Worm (Caenorhabditis elegans): ENCODE data around the gene C17H12.8.

Gene C17H12.8

ce11 chrIV:6829902-6830301, 11.4 kb downstream of the C17H12.8 start, which contains the start of gene H20E11.1:
H20E11.1 (plus strand) TSS chrIV:6830145.
- TF ChIP-seq nhr-90 (tag; optimal IDR thresholded peaks at IDR 0.05) (no peak), nhr-80 (tag; optimal IDR thresholded peaks at IDR 0.05) (peak; percentile 29)

- TF ChIP-seq attf-3 (GFP tag; conservative IDR thresholded peaks at IDR 0.05) (no peak), pbrm-1 (GFP tag; IDR thresholded peaks at IDR 0.05) (no peak), C17E4.6 (GFP tag; IDR thresholded peaks at IDR 0.05) (no peak), nhr-179 (tag; optimal IDR thresholded peaks at IDR 0.05) (no peak), akir-1 (GFP tag; optimal IDR thresholded peaks at IDR 0.05) (no peak), Y67H2A.10 (GFP tag; conservative IDR thresholded peaks at IDR 0.05) (no peak), lsl-1 (GFP tag; optimal IDR thresholded peaks at IDR 0.05) (no peak), unc-62 (GFP tag; optimal IDR thresholded peaks at IDR 0.05) (no peak), dpff-1 (tag; optimal IDR thresholded peaks at IDR 0.05) (no peak), snpc-3.4 (tag; optimal IDR thresholded peaks at IDR 0.05) (no peak), ztf-28 (GFP tag; IDR thresholded peaks at IDR 0.05) (no peak), F22D6.2 (tag; optimal IDR thresholded peaks at IDR 0.05) (no peak), attf-5 (GFP tag; optimal IDR thresholded peaks at IDR 0.05) (no peak), lir-1 (GFP tag; conservative IDR thresholded peaks at IDR 0.05) (no peak), lin-26 (GFP tag; IDR thresholded peaks at IDR 0.05) (no peak), T26A5.8 (tag; optimal IDR thresholded peaks at IDR 0.05) (no peak), C06A6.2 (GFP tag; conservative IDR thresholded peaks at IDR 0.05) (no peak), B0261.1 (tag; optimal IDR thresholded peaks at IDR 0.05) (no peak)
These were observed 13.7 kb downstream of the C17H12.8 start for ce11 chrIV:6832194-6832593.

- no peak for TF ChIP-seq dpff-1 (tag; optimal IDR thresholded peaks at IDR 0.05)
- no peak for TF ChIP-seq rcor-1 (GFP tag; IDR thresholded peaks at IDR 0.05)
- TF ChIP-seq madf-10 (tag; optimal IDR thresholded peaks at IDR 0.05) = no peak
- TF ChIP-seq aptf-2 (GFP tag; conservative IDR thresholded peaks at IDR 0.05) = no peak
- no peak for TF ChIP-seq Y56A3A.18 (GFP tag; IDR thresholded peaks at IDR 0.05)
- no peak for TF ChIP-seq zfh-2 (GFP tag; conservative IDR thresholded peaks at IDR 0.05)
- no peak for TF ChIP-seq nfyb-1 (GFP tag; IDR thresholded peaks at IDR 0.05)
These were observed 15.1 kb downstream of the C17H12.8 start for ce11 chrIV:6833617-6834016.

ce11 chrIV:6834705-6835104, 16.2 kb downstream of the C17H12.8 start:
- no peak for TF ChIP-seq ceh-27 (GFP tag; optimal IDR thresholded peaks at IDR 0.05)
- TF ChIP-seq B0019.2 (GFP tag; conservative IDR thresholded peaks at IDR 0.05) = no peak
- TF ChIP-seq D2030.7 (GFP tag; IDR thresholded peaks at IDR 0.05) = no peak

ce11 chrIV:6836769-6837168, 18.3 kb downstream of the C17H12.8 start:
- TF ChIP-seq nhr-27 (tag; optimal IDR thresholded peaks at IDR 0.05) (no peak), K11D2.4 (GFP tag; IDR thresholded peaks at IDR 0.05) (no peak), mes-4 (tag; optimal IDR thresholded peaks at IDR 0.05) (no peak)

- TF ChIP-seq nfya-1 (tag; optimal IDR thresholded peaks at IDR 0.05; ENCODE audit: borderline replicate concordance, insufficient read depth) = no peak
- peak; percentile 54 for TF ChIP-seq mcd-1 (GFP tag; IDR thresholded peaks at IDR 0.05)
- peak in 1 of 3 experiments; percentile 52 for TF ChIP-seq lin-35 (GFP tag; optimal IDR thresholded peaks at IDR 0.05)
- no peak for TF ChIP-seq aptf-2 (GFP tag; conservative IDR thresholded peaks at IDR 0.05)
- peak; percentile 21 for TF ChIP-seq ZK185.1 (tag; optimal IDR thresholded peaks at IDR 0.05; ENCODE audit: poor library complexity, severe bottlenecking)
- no peak for TF ChIP-seq mes-4 (tag; optimal IDR thresholded peaks at IDR 0.05)
- TF ChIP-seq madf-3 (GFP tag; IDR thresholded peaks at IDR 0.05) = no peak
- TF ChIP-seq ztf-6 (GFP tag; IDR thresholded peaks at IDR 0.05) = no peak
- no peak for TF ChIP-seq efl-1 (GFP tag; optimal IDR thresholded peaks at IDR 0.05)
- no peak for TF ChIP-seq F37B4.10 (GFP tag; IDR thresholded peaks at IDR 0.05)
- TF ChIP-seq B0336.3 (GFP tag; IDR thresholded peaks at IDR 0.05) = peak; percentile 76
- no peak for TF ChIP-seq sea-2 (GFP tag; IDR thresholded peaks at IDR 0.05)
- no peak for TF ChIP-seq madf-8 (GFP tag; conservative IDR thresholded peaks at IDR 0.05)
These were observed 20.6 kb downstream of the C17H12.8 start for ce11 chrIV:6839091-6839522.

Data from whole organism, young adult.